Worm (Caenorhabditis elegans) whole organism, L1 larva: ENCODE results near the gene atg-7.

Source experiments
- aly-2 ChIP-seq: fragments of 150-350 bp; optimal IDR thresholded peaks from 2 replicates; lab custom pipeline; 2014; ENCODE audit warnings: missing biosample characterization, missing genetic modification characterization
- ama-1 ChIP-seq: fragments of 150-350 bp; optimal IDR thresholded peaks from 2 replicates; lab custom pipeline; 2014
- blmp-1 ChIP-seq: fragments of 150-350 bp; optimal IDR thresholded peaks from 2 replicates; lab custom pipeline; 2014; ENCODE audit warnings: missing biosample characterization, missing genetic modification characterization
- ceh-8 ChIP-seq: fragments of 200-800 bp; sonication (Bioruptor generic); optimal IDR thresholded peaks from 2 replicates; lab custom pipeline; 2018; ENCODE audit warnings: mild to moderate bottlenecking, missing genetic modification characterization, moderate library complexity, missing compliant biosample characterization
- elt-3 ChIP-seq, 6 experiments: fragments of 150-350 bp in 1 of 6; sonication (generic microtip); optimal IDR thresholded peaks; 2 replicates each; lab custom pipeline; 2017 to 2018; ENCODE audit warnings: missing biosample characterization in 6 of 6, missing genetic modification characterization in 6 of 6, inconsistent platforms in 1 of 6
- fos-1 ChIP-seq: fragments of 150-350 bp; optimal IDR thresholded peaks from 2 replicates; lab custom pipeline; 2014; ENCODE audit warnings: missing biosample characterization, missing genetic modification characterization
- lin-13 ChIP-seq: fragments of 150-350 bp; optimal IDR thresholded peaks from 2 replicates; lab custom pipeline; 2014; ENCODE audit warnings: missing biosample characterization, missing genetic modification reagents, missing genetic modification characterization
- lin-39 ChIP-seq: fragments of 150-350 bp; optimal IDR thresholded peaks from 2 replicates; lab custom pipeline; 2014; ENCODE audit warnings: missing biosample characterization, missing genetic modification reagents, missing genetic modification characterization
- mdl-1 ChIP-seq, 2 experiments: fragments of 150-350 bp; optimal IDR thresholded peaks; 2 replicates each; lab custom pipeline; 2014 to 2017; ENCODE audit warnings: missing biosample characterization in 2 of 2, missing genetic modification characterization in 2 of 2, inconsistent platforms in 1 of 2
- nhr-237 ChIP-seq: fragments of 150-350 bp; optimal IDR thresholded peaks from 2 replicates; lab custom pipeline; 2014; ENCODE audit warnings: missing biosample characterization, missing genetic modification characterization
- nhr-77 ChIP-seq: fragments of 150-350 bp; optimal IDR thresholded peaks from 2 replicates; lab custom pipeline; 2014; ENCODE audit warnings: missing biosample characterization, missing genetic modification characterization
- nhr-84 ChIP-seq: sonication (generic microtip); optimal IDR thresholded peaks from 2 replicates; lab custom pipeline; 2017; ENCODE audit warnings: missing biosample characterization, missing genetic modification characterization
- sptf-1 ChIP-seq: fragments of 150-350 bp; optimal IDR thresholded peaks from 2 replicates; lab custom pipeline; 2014; ENCODE audit warnings: missing biosample characterization, missing genetic modification characterization

DNA sequence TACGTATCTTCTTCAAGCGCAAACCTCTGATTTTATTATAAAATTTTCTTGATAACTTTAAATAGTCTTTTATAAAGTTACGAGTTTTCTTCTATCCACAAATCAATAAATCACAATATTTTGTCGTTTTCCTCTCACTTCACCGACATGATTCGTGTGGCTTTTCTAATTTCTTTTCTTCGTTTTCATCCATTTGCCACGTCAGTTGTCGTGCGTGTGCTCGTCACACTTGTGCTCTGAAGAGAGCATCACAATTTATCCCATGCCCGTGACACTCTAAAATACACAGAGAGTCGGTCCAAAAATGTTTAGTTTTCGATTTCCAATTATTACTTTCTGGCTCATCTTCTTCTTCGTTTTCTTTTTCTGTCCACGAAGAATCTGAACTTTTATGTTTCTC lies 31.0 kb upstream of the atg-7 start:
- no peak for TF ChIP-seq ama-1 (lab: Kevin White, UChicago)
- TF ChIP-seq mdl-1 (tag; optimal IDR thresholded peaks at IDR 0.05; lab: Kevin White, UChicago) = no peak
- no peak for TF ChIP-seq nhr-77
- no peak for TF ChIP-seq ceh-8
- no peak for TF ChIP-seq lin-13 (GFP tag; lab: Kevin White, UChicago)
- TF ChIP-seq elt-3 (tag; optimal IDR thresholded peaks at IDR 0.05; lab: Kevin White, UChicago) = no peak
- no peak for TF ChIP-seq aly-2 (tag; lab: Kevin White, UChicago)
- TF ChIP-seq blmp-1 (tag; lab: Kevin White, UChicago) = no peak
- no peak for TF ChIP-seq lin-39 (tag; lab: Kevin White, UChicago)
- no peak for TF ChIP-seq nhr-237 (tag; lab: Kevin White, UChicago)
- no peak for TF ChIP-seq nhr-84
- TF ChIP-seq fos-1 (tag; lab: Kevin White, UChicago) = no peak
- no peak for TF ChIP-seq sptf-1 (tag; lab: Kevin White, UChicago)
